Fruit fly (Drosophila melanogaster) whole organism, embryonic: ENCODE data around the gene dmrt93B.
A peak's percentile ranks its signal among the peaks of the same experiment; 100 is the strongest.

Source experiments
- CG10654 ChIP-seq: fragments of 200-800 bp; sonication (Bioruptor generic); optimal IDR thresholded peaks from 2 replicates; lab custom pipeline; 2016; ENCODE audit warnings: missing biosample characterization, missing genetic modification characterization
- CG10979 ChIP-seq: fragments of 200-800 bp; sonication (Bioruptor generic); optimal IDR thresholded peaks from 2 replicates; lab custom pipeline; 2018; ENCODE audit warnings: missing biosample characterization, mild to moderate bottlenecking, missing genetic modification characterization, moderate library complexity
- CG14014 ChIP-seq: fragments of 200-800 bp; sonication (Bioruptor generic); IDR thresholded peaks from 2 replicates; pipeline ENCODE4 v1.3.6; 2022; ENCODE audit warnings: missing biosample characterization, missing genetic modification characterization
- CG14050 ChIP-seq: fragments of 200-800 bp; sonication (Bioruptor generic); IDR thresholded peaks from 3 replicates; pipeline ENCODE4 v1.3.6; 2022; ENCODE audit warnings: missing biosample characterization, missing genetic modification characterization
- CG14667 ChIP-seq: fragments of 200-800 bp; sonication (Bioruptor generic); IDR thresholded peaks from 2 replicates; pipeline ENCODE4 v1.3.6; 2022; ENCODE audit warnings: missing biosample characterization, missing genetic modification characterization
- CG14710 ChIP-seq: fragments of 200-800 bp; sonication (Bioruptor generic); optimal IDR thresholded peaks from 3 replicates; lab custom pipeline; 2019; ENCODE audit warnings: missing biosample characterization, mild to moderate bottlenecking, missing genetic modification characterization, moderate library complexity
- CG17328 ChIP-seq: fragments of 200-800 bp; sonication (Bioruptor generic); IDR thresholded peaks from 2 replicates; pipeline ENCODE4 v1.3.6; 2022; ENCODE audit warnings: missing biosample characterization, missing genetic modification characterization
- CG1832 ChIP-seq: fragments of 200-800 bp; sonication (Bioruptor generic); optimal IDR thresholded peaks from 2 replicates; lab custom pipeline; 2017; ENCODE audit warnings: missing biosample characterization, mild to moderate bottlenecking, missing genetic modification characterization, inconsistent platforms
- CG18476 ChIP-seq: fragments of 200-800 bp; sonication (Bioruptor generic); optimal IDR thresholded peaks from 2 replicates; lab custom pipeline; 2016; ENCODE audit warnings: missing biosample characterization, mild to moderate bottlenecking, missing genetic modification characterization
- CG30403 ChIP-seq: fragments of 200-800 bp; sonication (Bioruptor generic); optimal IDR thresholded peaks from 3 replicates; lab custom pipeline; 2016; ENCODE audit warnings: missing biosample characterization, missing genetic modification characterization
- CG30431 ChIP-seq: fragments of 200-800 bp; sonication (Bioruptor generic); optimal IDR thresholded peaks from 2 replicates; lab custom pipeline; 2017; ENCODE audit warnings: missing biosample characterization, missing genetic modification characterization
- CG32532 ChIP-seq: fragments of 200-800 bp; sonication (Bioruptor generic); IDR thresholded peaks from 2 replicates; pipeline ENCODE4 v1.3.6; 2022; ENCODE audit warnings: missing biosample characterization, missing genetic modification characterization
- CG33557 ChIP-seq: fragments of 200-800 bp; sonication (Bioruptor generic); optimal IDR thresholded peaks from 2 replicates; lab custom pipeline; 2019; ENCODE audit warnings: missing biosample characterization, mild to moderate bottlenecking, missing genetic modification characterization, moderate library complexity
- CG3995 ChIP-seq: fragments of 200-800 bp; sonication (Bioruptor generic); optimal IDR thresholded peaks from 3 replicates; lab custom pipeline; 2016; ENCODE audit warnings: missing biosample characterization, missing genetic modification characterization
- CG4730 ChIP-seq: fragments of 200-800 bp; sonication (Bioruptor generic); IDR thresholded peaks from 2 replicates; pipeline ENCODE4 v1.3.6; 2022; ENCODE audit warnings: missing biosample characterization, missing genetic modification characterization
- CG5245 ChIP-seq: fragments of 200-800 bp; sonication (Bioruptor generic); optimal IDR thresholded peaks from 3 replicates; lab custom pipeline; 2016; ENCODE audit warnings: missing biosample characterization, missing genetic modification characterization
- CG6765 ChIP-seq: fragments of 200-800 bp; sonication (Bioruptor generic); optimal IDR thresholded peaks from 3 replicates; lab custom pipeline; 2017; ENCODE audit warnings: missing biosample characterization, mild to moderate bottlenecking, missing genetic modification characterization
- CG7987 ChIP-seq: fragments of 200-800 bp; sonication (Bioruptor generic); optimal IDR thresholded peaks from 2 replicates; lab custom pipeline; 2018; ENCODE audit warnings: missing biosample characterization, mild to moderate bottlenecking, missing genetic modification characterization, moderate library complexity
- CG8089 ChIP-seq: fragments of 200-800 bp; sonication (Bioruptor generic); optimal IDR thresholded peaks from 3 replicates; lab custom pipeline; 2016; ENCODE audit warnings: missing biosample characterization, missing genetic modification characterization
- CG8924 ChIP-seq: fragments of 200-800 bp; optimal IDR thresholded peaks from 3 replicates; lab custom pipeline; 2019; ENCODE audit warnings: missing biosample characterization, mild to moderate bottlenecking, missing genetic modification characterization, moderate library complexity
- CG8944 ChIP-seq: fragments of 200-800 bp; sonication (Bioruptor generic); optimal IDR thresholded peaks from 3 replicates; lab custom pipeline; 2016; ENCODE audit warnings: missing biosample characterization, missing genetic modification characterization
- CG9215 ChIP-seq: fragments of 200-800 bp; sonication (Bioruptor generic); IDR thresholded peaks from 2 replicates; pipeline ENCODE4 v1.3.6; 2022; ENCODE audit warnings: missing biosample characterization, missing genetic modification characterization
- Dp ChIP-seq: fragments of 200-800 bp; sonication (Bioruptor generic); optimal IDR thresholded peaks from 2 replicates; lab custom pipeline; 2018; ENCODE audit warnings: missing biosample characterization, mild to moderate bottlenecking, missing genetic modification characterization, moderate library complexity
- Fer2 ChIP-seq: fragments of 200-800 bp; sonication (Bioruptor generic); optimal IDR thresholded peaks from 2 replicates; lab custom pipeline; 2018; ENCODE audit warnings: missing biosample characterization, mild to moderate bottlenecking, missing genetic modification characterization, moderate library complexity
- HLHmδ ChIP-seq: fragments of 200-800 bp; sonication (Bioruptor generic); optimal IDR thresholded peaks from 2 replicates; lab custom pipeline; 2018; ENCODE audit warnings: missing biosample characterization, mild to moderate bottlenecking, missing genetic modification characterization, moderate library complexity
- Hmx ChIP-seq: fragments of 200-800 bp; sonication (Bioruptor generic); optimal IDR thresholded peaks from 2 replicates; lab custom pipeline; 2016; ENCODE audit warnings: missing biosample characterization, missing genetic modification characterization
- Kr ChIP-seq: fragments of 200-800 bp; sonication (Bioruptor generic); optimal IDR thresholded peaks from 2 replicates; lab custom pipeline; 2017; ENCODE audit warnings: missing biosample characterization, mild to moderate bottlenecking, missing genetic modification characterization
- NC2β ChIP-seq: fragments of 200-800 bp; sonication (Bioruptor generic); optimal IDR thresholded peaks from 2 replicates; lab custom pipeline; 2016; ENCODE audit warnings: missing biosample characterization, missing genetic modification characterization
- Poxn ChIP-seq: fragments of 200-800 bp; sonication (Bioruptor generic); IDR thresholded peaks from 2 replicates; pipeline ENCODE4 v1.3.6; 2022; ENCODE audit warnings: missing biosample characterization, missing genetic modification characterization
- Sox102F ChIP-seq: fragments of 200-800 bp; sonication (Bioruptor generic); optimal IDR thresholded peaks from 2 replicates; lab custom pipeline; 2018; ENCODE audit warnings: missing biosample characterization, mild to moderate bottlenecking, missing genetic modification characterization, moderate library complexity
- Trl ChIP-seq, 3 experiments: fragments of >200 bp in 2 of 3; fragments of 200-800 bp in 1 of 3; sonication (Bioruptor generic) in 1 of 3; optimal IDR thresholded peaks; 2 replicates in 1 of 3; 3 replicates in 2 of 3; lab custom pipeline; 2016 to 2017; ENCODE audit warnings: missing biosample characterization in 1 of 3, missing genetic modification characterization in 1 of 3
- aop ChIP-seq: fragments of 200-800 bp; sonication (Bioruptor generic); IDR thresholded peaks from 2 replicates; pipeline ENCODE4 v1.3.6; 2022; ENCODE audit warnings: missing biosample characterization, missing genetic modification characterization
- chm ChIP-seq: fragments of 200-800 bp; sonication (Bioruptor generic); IDR thresholded peaks from 2 replicates; pipeline ENCODE4 v1.3.6; 2022; ENCODE audit warnings: missing biosample characterization, missing genetic modification characterization
- dan ChIP-seq: fragments of 200-800 bp; sonication (Bioruptor generic); IDR thresholded peaks from 2 replicates; pipeline ENCODE4 v1.3.6; 2022; ENCODE audit warnings: missing biosample characterization, missing genetic modification characterization
- dmrt11E ChIP-seq: fragments of 200-800 bp; sonication (Bioruptor generic); optimal IDR thresholded peaks from 3 replicates; lab custom pipeline; 2018; ENCODE audit warnings: missing biosample characterization, mild to moderate bottlenecking, missing genetic modification characterization, moderate library complexity
- en ChIP-seq: fragments of 200-800 bp; sonication (Bioruptor generic); optimal IDR thresholded peaks from 2 replicates; lab custom pipeline; 2016; ENCODE audit warnings: missing biosample characterization, missing genetic modification characterization
- grau ChIP-seq: fragments of 200-800 bp; optimal IDR thresholded peaks from 3 replicates; lab custom pipeline; 2019; ENCODE audit warnings: missing biosample characterization, mild to moderate bottlenecking, missing genetic modification characterization, moderate library complexity
- gsb ChIP-seq: fragments of 200-800 bp; sonication (Bioruptor generic); IDR thresholded peaks from 2 replicates; pipeline ENCODE4 v1.3.6; 2022; ENCODE audit warnings: missing biosample characterization, missing genetic modification characterization
- gt ChIP-seq: fragments of 200-800 bp; sonication (Bioruptor generic); IDR thresholded peaks from 2 replicates; pipeline ENCODE4 v1.3.6; 2022; ENCODE audit warnings: missing biosample characterization, missing genetic modification characterization
- knrl ChIP-seq: fragments of 200-800 bp; sonication (Bioruptor generic); IDR thresholded peaks from 3 replicates; pipeline ENCODE4 v1.3.6; 2022; ENCODE audit warnings: missing biosample characterization, missing genetic modification characterization; ENCODE audit not compliant: partially characterized antibody
- nau ChIP-seq: fragments of 200-800 bp; sonication (Bioruptor generic); optimal IDR thresholded peaks from 3 replicates; lab custom pipeline; 2017; ENCODE audit warnings: missing biosample characterization, mild to moderate bottlenecking, missing genetic modification characterization, missing genetic modification reagents
- pho ChIP-seq: fragments of 200-800 bp; sonication (Bioruptor generic); optimal IDR thresholded peaks from 2 replicates; lab custom pipeline; 2016; ENCODE audit warnings: missing biosample characterization, missing genetic modification characterization
- row ChIP-seq: fragments of 200-800 bp; sonication (Bioruptor generic); IDR thresholded peaks from 3 replicates; pipeline ENCODE4 v1.3.6; 2022; ENCODE audit warnings: missing biosample characterization, missing genetic modification characterization
- scrt ChIP-seq: fragments of 200-800 bp; sonication (Bioruptor generic); optimal IDR thresholded peaks from 2 replicates; lab custom pipeline; 2018; ENCODE audit warnings: missing biosample characterization, mild to moderate bottlenecking, missing genetic modification characterization, moderate library complexity
- sens-2 ChIP-seq: fragments of 200-800 bp; sonication (Bioruptor generic); IDR thresholded peaks from 2 replicates; pipeline ENCODE4 v1.3.6; 2022; ENCODE audit warnings: missing biosample characterization, missing genetic modification characterization
- slp2 ChIP-seq: fragments of 200-800 bp; sonication (Bioruptor generic); optimal IDR thresholded peaks from 2 replicates; lab custom pipeline; 2016; ENCODE audit warnings: missing biosample characterization, missing genetic modification characterization
- sna ChIP-seq: fragments of 200-800 bp; sonication (Bioruptor generic); IDR thresholded peaks from 2 replicates; pipeline ENCODE4 v1.3.6; 2022; ENCODE audit warnings: missing biosample characterization, missing genetic modification characterization; ENCODE audit not compliant: partially characterized antibody
- tap ChIP-seq: fragments of 200-800 bp; optimal IDR thresholded peaks from 3 replicates; lab custom pipeline; 2019; ENCODE audit warnings: missing biosample characterization, mild to moderate bottlenecking, missing genetic modification characterization, moderate library complexity
- tna ChIP-seq: fragments of 200-800 bp; sonication (Bioruptor generic); IDR thresholded peaks from 2 replicates; pipeline ENCODE4 v1.3.6; 2022; ENCODE audit warnings: missing biosample characterization, missing genetic modification characterization; ENCODE audit not compliant: partially characterized antibody

The dmrt93B gene

DNA sequence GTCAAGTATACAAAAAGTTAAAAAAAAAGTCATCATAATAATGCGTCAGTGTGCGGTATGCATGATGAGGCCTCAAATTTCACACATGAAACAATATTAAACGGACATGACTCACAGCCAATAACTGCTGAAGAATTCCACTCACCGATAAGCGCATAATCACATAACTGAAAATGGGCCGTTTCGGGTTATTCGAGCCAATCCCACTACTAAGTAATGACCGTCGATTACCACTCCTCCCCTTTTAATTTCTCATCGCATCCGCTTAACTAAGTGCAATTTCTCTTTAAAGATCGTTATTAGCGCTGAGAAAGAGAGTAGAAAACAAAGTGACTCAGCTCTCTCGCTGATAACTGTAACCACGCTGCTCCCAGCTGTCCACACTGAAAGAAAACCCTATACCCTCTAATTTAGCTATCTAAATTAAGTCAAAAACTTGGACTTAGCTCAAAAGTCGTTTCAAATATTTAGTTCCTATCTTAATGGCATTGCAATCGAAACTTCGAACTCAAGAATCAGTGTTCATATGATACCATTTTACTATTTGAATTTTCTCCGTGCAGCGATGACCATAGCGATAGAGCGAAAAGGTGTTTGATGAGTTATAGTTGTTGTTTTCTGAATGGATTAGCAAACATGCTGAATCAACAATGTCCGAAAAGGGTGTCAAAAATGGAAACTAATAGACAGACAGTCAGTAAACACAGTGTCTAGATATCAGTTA, 39.1 kb downstream of the dmrt93B start (continued):
- TF ChIP-seq NC2β (GFP tag; lab: Kevin White, UChicago) (peak; percentile 89), Poxn (GFP tag; lab: Robert Waterston, UW) (no peak), sens-2 (GFP tag; lab: Robert Waterston, UW) (peak; percentile 73), Kr (peak; percentile 25), CG5245 (GFP tag; lab: Kevin White, UChicago) (peak; percentile 77), CG10654 (peak; percentile 59), CG4730 (peak; percentile 85), CG14050 (GFP tag; lab: Robert Waterston, UW) (peak; percentile 74), grau (tag; lab: Kevin White, UChicago) (peak; percentile 88), CG14667 (GFP tag; lab: Robert Waterston, UW) (peak; percentile 73), chm (peak; percentile 89), gt (GFP tag; lab: Robert Waterston, UW) (peak; percentile 44; the same call in 1 of the 2 replicates), sna (GFP tag; lab: Robert Waterston, UW) (no peak), dan (GFP tag; lab: Robert Waterston, UW) (peak; percentile 47; the same call in 1 of the 2 replicates), CG9215 (GFP tag; lab: Robert Waterston, UW) (peak; percentile 61), nau (GFP tag; lab: Kevin White, UChicago) (peak; percentile 82), slp2 (GFP tag; lab: Kevin White, UChicago) (peak; percentile 86), CG6765 (GFP tag; lab: Kevin White, UChicago) (peak; percentile 42), dmrt11E (tag; lab: Kevin White, UChicago) (peak; percentile 74), CG7987 (GFP tag; lab: Kevin White, UChicago) (peak; percentile 93), knrl (GFP tag; lab: Robert Waterston, UW) (no peak), CG33557 (GFP tag; lab: Kevin White, UChicago) (peak; percentile 40), Fer2 (tag; lab: Kevin White, UChicago) (peak; percentile 7), CG10979 (tag; lab: Kevin White, UChicago) (peak; percentile 85), Hmx (GFP tag; lab: Kevin White, UChicago) (peak; percentile 59), tna (GFP tag; lab: Robert Waterston, UW) (0 out of 2 replicates have a peak, but pooled peaks have one; percentile 7), gsb (GFP tag; lab: Robert Waterston, UW) (peak; percentile 76), CG32532 (GFP tag; lab: Robert Waterston, UW) (peak; percentile 91), CG14710 (tag; lab: Kevin White, UChicago) (peak; percentile 78), aop (GFP tag; lab: Robert Waterston, UW) (peak; percentile 35; the same call in 1 of the 2 replicates), pho (GFP tag; lab: Kevin White, UChicago) (peak; percentile 86), CG8924 (tag; lab: Kevin White, UChicago) (peak; percentile 90), CG18476 (GFP tag; lab: Kevin White, UChicago) (peak; percentile 80), CG14014 (peak; percentile 83), CG8089 (GFP tag; lab: Kevin White, UChicago) (peak; percentile 85), row (GFP tag; lab: Robert Waterston, UW) (peak; percentile 88), HLHmδ (GFP tag; lab: Kevin White, UChicago) (no peak), Trl (optimal IDR thresholded peaks at IDR 0.05; lab: Kevin White, UChicago) (peak in 1 of 2 experiments; percentile 39), Trl (GFP tag; optimal IDR thresholded peaks at IDR 0.05; lab: Kevin White, UChicago) (peak; percentile 88), CG3995 (GFP tag; lab: Kevin White, UChicago) (peak; percentile 39), CG30431 (GFP tag; lab: Kevin White, UChicago) (peak; percentile 78), CG8944 (GFP tag; lab: Kevin White, UChicago) (peak; percentile 61), tap (tag; lab: Kevin White, UChicago) (peak; percentile 90), Sox102F (peak; percentile 92), CG30403 (GFP tag; lab: Kevin White, UChicago) (peak; percentile 87), CG17328 (GFP tag; lab: Robert Waterston, UW) (peak; percentile 89), scrt (GFP tag; lab: Kevin White, UChicago) (peak; percentile 84), en (GFP tag; lab: Kevin White, UChicago) (peak; percentile 79), CG1832 (GFP tag; lab: Kevin White, UChicago) (no peak), Dp (no peak)
